Fruit fly (Drosophila melanogaster) whole organism, larva: ENCODE results near the gene nan.

ENCODE experiments used
- noc ChIP-seq: fragments of 200-800 bp; sonication (Bioruptor generic); optimal IDR thresholded peaks from 3 replicates; lab custom pipeline; 2019; ENCODE audit warnings: missing biosample characterization, mild to moderate bottlenecking, missing genetic modification characterization, moderate library complexity

Gene nan

dm6 chr3L:14172174-14172940, 17.1 kb downstream of the nan start:
- no peak for TF ChIP-seq noc (tag; lab: Kevin White, UChicago)

- no peak for TF ChIP-seq noc (tag; lab: Kevin White, UChicago)
Observed at dm6 chr3L:14170531-14170930, 18.9 kb downstream of the nan start.

dm6 chr3L:14167917-14168316, 21.5 kb downstream of the nan start:
- no peak for TF ChIP-seq noc (tag; lab: Kevin White, UChicago)

- no peak for TF ChIP-seq noc (tag; lab: Kevin White, UChicago)
Observed at dm6 chr3L:14166271-14166670, 23.2 kb downstream of the nan start.

dm6 chr3L:14161951-14162350, 27.5 kb downstream of the nan start:
- TF ChIP-seq noc (tag; lab: Kevin White, UChicago), result no peak

dm6 chr3L:14160436-14160835, 29.0 kb downstream of the nan start:
- TF ChIP-seq noc (tag; lab: Kevin White, UChicago), result no peak

- TF ChIP-seq noc (tag; lab: Kevin White, UChicago), result no peak
Observed at dm6 chr3L:14157919-14158541, 31.4 kb downstream of the nan start.

- no peak for TF ChIP-seq noc (tag; lab: Kevin White, UChicago)
Observed at dm6 chr3L:14154940-14155339, 34.5 kb downstream of the nan start.

dm6 chr3L:14153644-14154043, 35.8 kb downstream of the nan start:
- no peak for TF ChIP-seq noc (tag; lab: Kevin White, UChicago)

- no peak for TF ChIP-seq noc (tag; lab: Kevin White, UChicago)
Observed at dm6 chr3L:14152608-14153007, 36.8 kb downstream of the nan start.

- TF ChIP-seq noc (tag; lab: Kevin White, UChicago), result no peak
Observed at dm6 chr3L:14151447-14151846, 38.0 kb downstream of the nan start.

dm6 chr3L:14150141-14150556, 39.3 kb downstream of the nan start:
- TF ChIP-seq noc (tag; lab: Kevin White, UChicago), result no peak

- TF ChIP-seq noc (tag; lab: Kevin White, UChicago), result no peak
Observed at dm6 chr3L:14146386-14146785, 43.1 kb downstream of the nan start.

dm6 chr3L:14145666-14146314, 43.7 kb downstream of the nan start:
- no peak for TF ChIP-seq noc (tag; lab: Kevin White, UChicago)
